Worm (Caenorhabditis elegans) whole organism, L3 larva: ENCODE data around the gene C25E10.16.
A peak's percentile ranks its signal among the peaks of the same experiment; 100 is the strongest.

Source experiments
- R02D3.7 ChIP-seq: fragments of 150-350 bp; optimal IDR thresholded peaks from 2 replicates; lab custom pipeline; 2014; ENCODE audit warnings: missing biosample characterization, missing genetic modification characterization
- ZK546.5 ChIP-seq: sonication (generic microtip); optimal IDR thresholded peaks from 2 replicates; lab custom pipeline; 2017; ENCODE audit warnings: missing biosample characterization, missing genetic modification characterization
- ama-1 ChIP-seq: fragments of 150-350 bp; optimal IDR thresholded peaks from 2 replicates; lab custom pipeline; 2018
- ceh-16 ChIP-seq: sonication (generic microtip); optimal IDR thresholded peaks from 2 replicates; lab custom pipeline; 2017; ENCODE audit warnings: missing biosample characterization, missing genetic modification characterization
- ceh-28 ChIP-seq: fragments of 150-350 bp; optimal IDR thresholded peaks from 2 replicates; lab custom pipeline; 2014; ENCODE audit warnings: missing biosample characterization, missing genetic modification reagents, missing genetic modification characterization
- ceh-82 ChIP-seq: fragments of 150-350 bp; optimal IDR thresholded peaks from 2 replicates; lab custom pipeline; 2014; ENCODE audit warnings: missing biosample characterization, missing genetic modification characterization
- ceh-9 ChIP-seq: sonication (generic microtip); optimal IDR thresholded peaks from 2 replicates; lab custom pipeline; 2018; ENCODE audit warnings: missing biosample characterization, missing genetic modification characterization
- daf-12 ChIP-seq: fragments of 150-350 bp; optimal IDR thresholded peaks from 2 replicates; lab custom pipeline; 2014; ENCODE audit warnings: missing biosample characterization, missing genetic modification reagents, missing genetic modification characterization
- egl-27 ChIP-seq: sonication (generic microtip); optimal IDR thresholded peaks from 4 replicates; lab custom pipeline; 2017; ENCODE audit warnings: missing biosample characterization, missing genetic modification reagents, missing genetic modification characterization
- egl-5 ChIP-seq: fragments of 150-350 bp; optimal IDR thresholded peaks from 2 replicates; lab custom pipeline; 2017; ENCODE audit warnings: missing biosample characterization, missing genetic modification reagents, missing genetic modification characterization, inconsistent platforms
- elt-1 ChIP-seq: fragments of 150-350 bp; optimal IDR thresholded peaks from 2 replicates; lab custom pipeline; 2014; ENCODE audit warnings: missing biosample characterization, missing genetic modification characterization
- elt-2 ChIP-seq: sonication (generic microtip); optimal IDR thresholded peaks from 2 replicates; lab custom pipeline; 2016; ENCODE audit warnings: missing genetic modification reagents, mild to moderate bottlenecking, missing genetic modification characterization, missing compliant biosample characterization
- elt-3 ChIP-seq, 3 experiments: fragments of 150-350 bp in 1 of 3; sonication (generic microtip) in 2 of 3; optimal IDR thresholded peaks; 2 replicates in 2 of 3; 4 replicates in 1 of 3; lab custom pipeline; 2014 to 2017; ENCODE audit warnings: missing biosample characterization in 3 of 3, missing genetic modification characterization in 3 of 3
- eor-1 ChIP-seq, 2 experiments: fragments of 150-350 bp; optimal IDR thresholded peaks; 2 replicates each; lab custom pipeline; 2014 to 2018; ENCODE audit warnings: missing biosample characterization in 2 of 2, missing genetic modification characterization in 2 of 2
- fkh-10 ChIP-seq: sonication (generic microtip); optimal IDR thresholded peaks from 2 replicates; lab custom pipeline; 2017; ENCODE audit warnings: missing biosample characterization, missing genetic modification reagents, missing genetic modification characterization
- fkh-2 ChIP-seq: fragments of 150-350 bp; optimal IDR thresholded peaks from 2 replicates; lab custom pipeline; 2014; ENCODE audit warnings: missing biosample characterization, missing genetic modification reagents, missing genetic modification characterization
- fos-1 ChIP-seq: fragments of 150-350 bp; optimal IDR thresholded peaks from 2 replicates; lab custom pipeline; 2014; ENCODE audit warnings: missing biosample characterization, missing genetic modification characterization
- hmg-11 ChIP-seq: sonication (generic microtip); optimal IDR thresholded peaks from 2 replicates; lab custom pipeline; 2016; ENCODE audit warnings: missing genetic modification characterization, missing compliant biosample characterization
- jun-1 ChIP-seq: fragments of 150-350 bp; optimal IDR thresholded peaks from 2 replicates; lab custom pipeline; 2014; ENCODE audit warnings: missing biosample characterization, missing genetic modification reagents, missing genetic modification characterization
- lin-15B ChIP-seq: fragments of 150-350 bp; optimal IDR thresholded peaks from 2 replicates; lab custom pipeline; 2014; ENCODE audit warnings: missing biosample characterization, missing genetic modification characterization
- lin-39 ChIP-seq: fragments of 150-350 bp; optimal IDR thresholded peaks from 2 replicates; lab custom pipeline; 2018; ENCODE audit warnings: missing biosample characterization, missing genetic modification reagents, missing genetic modification characterization
- nfya-1 ChIP-seq: sonication (generic microtip); optimal IDR thresholded peaks from 2 replicates; lab custom pipeline; 2017; ENCODE audit warnings: missing genetic modification characterization, mild to moderate bottlenecking, missing compliant biosample characterization, antibody characterized with exemption, moderate library complexity; ENCODE audit not compliant: insufficient read depth
- nhr-12 ChIP-seq: fragments of 150-350 bp; optimal IDR thresholded peaks from 2 replicates; lab custom pipeline; 2014; ENCODE audit warnings: missing biosample characterization, missing genetic modification characterization
- nhr-23 ChIP-seq: fragments of 150-350 bp; optimal IDR thresholded peaks from 2 replicates; lab custom pipeline; 2014; ENCODE audit warnings: missing biosample characterization, missing genetic modification reagents, missing genetic modification characterization
- nhr-237 ChIP-seq: fragments of 150-350 bp; optimal IDR thresholded peaks from 2 replicates; lab custom pipeline; 2014; ENCODE audit warnings: missing biosample characterization, missing genetic modification characterization
- nhr-25 ChIP-seq: sonication (generic microtip); optimal IDR thresholded peaks from 2 replicates; lab custom pipeline; 2017; ENCODE audit warnings: missing biosample characterization, missing genetic modification characterization
- nhr-28 ChIP-seq: fragments of 150-350 bp; optimal IDR thresholded peaks from 2 replicates; lab custom pipeline; 2014; ENCODE audit warnings: missing biosample characterization, missing genetic modification characterization
- nhr-43 ChIP-seq: sonication (generic microtip); optimal IDR thresholded peaks from 2 replicates; lab custom pipeline; 2016; ENCODE audit warnings: mild to moderate bottlenecking, missing genetic modification characterization, missing compliant biosample characterization; ENCODE audit not compliant: poor library complexity, severe bottlenecking
- nhr-67 ChIP-seq: fragments of 150-350 bp; optimal IDR thresholded peaks from 2 replicates; lab custom pipeline; 2014; ENCODE audit warnings: missing biosample characterization, missing genetic modification characterization
- nhr-76 ChIP-seq: fragments of 150-350 bp; sonication (generic microtip); optimal IDR thresholded peaks from 5 replicates; lab custom pipeline; 2014; ENCODE audit warnings: missing biosample characterization, missing genetic modification characterization
- pha-4 ChIP-seq: fragments of 150-350 bp; optimal IDR thresholded peaks from 2 replicates; lab custom pipeline; 2014; ENCODE audit warnings: missing biosample characterization, missing genetic modification reagents, missing genetic modification characterization
- pqm-1 ChIP-seq: fragments of 150-350 bp; optimal IDR thresholded peaks from 2 replicates; lab custom pipeline; 2017; ENCODE audit warnings: missing biosample characterization, missing genetic modification characterization, inconsistent platforms
- sea-2 ChIP-seq: fragments of 150-350 bp; sonication (generic microtip); optimal IDR thresholded peaks from 4 replicates; lab custom pipeline; 2014; ENCODE audit warnings: missing biosample characterization, missing genetic modification reagents, missing genetic modification characterization
- skn-1 ChIP-seq: fragments of 150-350 bp; optimal IDR thresholded peaks from 2 replicates; lab custom pipeline; 2014; ENCODE audit warnings: missing biosample characterization, missing genetic modification characterization
- snpc-4 ChIP-seq: fragments of 150-350 bp; optimal IDR thresholded peaks from 2 replicates; lab custom pipeline; 2014; ENCODE audit warnings: missing biosample characterization, missing genetic modification characterization
- tbx-2 ChIP-seq: sonication (generic microtip); optimal IDR thresholded peaks from 2 replicates; lab custom pipeline; 2016; ENCODE audit warnings: mild to moderate bottlenecking, missing genetic modification characterization, missing compliant biosample characterization
- unc-39 ChIP-seq: sonication (generic microtip); optimal IDR thresholded peaks from 4 replicates; lab custom pipeline; 2017; ENCODE audit warnings: missing biosample characterization, missing genetic modification characterization
- unc-62 ChIP-seq: fragments of 150-350 bp; sonication (generic microtip); optimal IDR thresholded peaks from 4 replicates; lab custom pipeline; 2014; ENCODE audit warnings: missing biosample characterization, missing genetic modification reagents, missing genetic modification characterization
- zag-1 ChIP-seq: fragments of 150-350 bp; optimal IDR thresholded peaks from 2 replicates; lab custom pipeline; 2014; ENCODE audit warnings: missing biosample characterization, missing genetic modification characterization
- ztf-11 ChIP-seq: fragments of 150-350 bp; optimal IDR thresholded peaks from 2 replicates; lab custom pipeline; 2014; ENCODE audit warnings: missing biosample characterization, missing genetic modification characterization
- ztf-4 ChIP-seq: fragments of 150-350 bp; optimal IDR thresholded peaks from 2 replicates; lab custom pipeline; 2014; ENCODE audit warnings: missing biosample characterization, missing genetic modification characterization

The C25E10.16 gene

ce11 chrV:9085845-9086244 is 26.5 kb upstream of the C25E10.16 start:
- TF ChIP-seq lin-15B (tag; lab: Kevin White, UChicago) (no peak), nhr-28 (tag; lab: Kevin White, UChicago) (no peak), elt-2 (peak; percentile 34), egl-5 (tag; lab: Kevin White, UChicago) (no peak), elt-3 (tag; optimal IDR thresholded peaks at IDR 0.05; lab: Kevin White, UChicago) (peak in 1 of 3 experiments; percentile 84), fkh-10 (no peak), ceh-28 (tag; lab: Kevin White, UChicago) (peak; percentile 58), nhr-67 (tag; lab: Kevin White, UChicago) (no peak), hmg-11 (tag; lab: Kevin White, UChicago) (no peak), nfya-1 (tag; lab: Kevin White, UChicago) (no peak), ceh-82 (tag; lab: Kevin White, UChicago) (no peak), jun-1 (tag; lab: Kevin White, UChicago) (peak; percentile 43), ceh-9 (no peak), unc-62 (no peak), daf-12 (tag; lab: Kevin White, UChicago) (no peak), unc-39 (tag; lab: Kevin White, UChicago) (no peak), zag-1 (no peak), eor-1 (tag; optimal IDR thresholded peaks at IDR 0.05; lab: Kevin White, UChicago) (no peak), snpc-4 (tag; lab: Kevin White, UChicago) (no peak), nhr-43 (tag; lab: Kevin White, UChicago) (peak; percentile 88), R02D3.7 (tag; lab: Kevin White, UChicago) (no peak), ztf-11 (tag; lab: Kevin White, UChicago) (no peak), fkh-2 (tag; lab: Kevin White, UChicago) (no peak), skn-1 (no peak), lin-39 (tag; lab: Kevin White, UChicago) (no peak), ceh-16 (tag; lab: Kevin White, UChicago) (no peak), tbx-2 (tag; lab: Kevin White, UChicago) (peak; percentile 22), ztf-4 (tag; lab: Kevin White, UChicago) (no peak), nhr-23 (tag; lab: Kevin White, UChicago) (peak; percentile 89), pqm-1 (tag; lab: Kevin White, UChicago) (peak; percentile 15), nhr-237 (no peak), fos-1 (tag; lab: Kevin White, UChicago) (no peak), nhr-25 (tag; lab: Kevin White, UChicago) (peak; percentile 73), egl-27 (tag; lab: Kevin White, UChicago) (no peak)

ce11 chrV:9084252-9084651 is 24.9 kb upstream of the C25E10.16 start:
- no peak for TF ChIP-seq skn-1
- no peak for TF ChIP-seq hmg-11 (tag; lab: Kevin White, UChicago)
- no peak for TF ChIP-seq nhr-12
- TF ChIP-seq elt-1 (tag; lab: Kevin White, UChicago), result no peak
- TF ChIP-seq lin-15B (tag; lab: Kevin White, UChicago), result no peak
- no peak for TF ChIP-seq ama-1 (lab: Kevin White, UChicago)
- TF ChIP-seq egl-5 (tag; lab: Kevin White, UChicago), result no peak
- no peak for TF ChIP-seq sea-2 (GFP tag; lab: Kevin White, UChicago)
- TF ChIP-seq nhr-23 (tag; lab: Kevin White, UChicago), result peak; percentile 37
- peak; percentile 11 for TF ChIP-seq nhr-43 (tag; lab: Kevin White, UChicago)
- TF ChIP-seq pqm-1 (tag; lab: Kevin White, UChicago), result no peak
- peak; percentile 12 for TF ChIP-seq nhr-25 (tag; lab: Kevin White, UChicago)
- TF ChIP-seq unc-62, result no peak
- TF ChIP-seq nhr-28 (tag; lab: Kevin White, UChicago), result no peak
- TF ChIP-seq zag-1, result no peak

- TF ChIP-seq nhr-25 (tag; lab: Kevin White, UChicago) (peak; percentile 32), nhr-28 (tag; lab: Kevin White, UChicago) (no peak), ZK546.5 (tag; lab: Kevin White, UChicago) (no peak), hmg-11 (tag; lab: Kevin White, UChicago) (no peak), nhr-76 (tag; lab: Kevin White, UChicago) (no peak), pha-4 (tag; lab: Kevin White, UChicago) (no peak), nhr-12 (no peak), nhr-23 (tag; lab: Kevin White, UChicago) (peak; percentile 3), nfya-1 (tag; lab: Kevin White, UChicago) (no peak), pqm-1 (tag; lab: Kevin White, UChicago) (no peak)
Measured at ce11 chrV:9082350-9082749, 23.0 kb upstream of the C25E10.16 start.
